Worm (Caenorhabditis elegans) whole organism, L3 larva: Measurements from ENCODE around the gene srj-10.

Source experiments
- aly-2 ChIP-seq: fragments of 150-350 bp; optimal IDR thresholded peaks from 2 replicates; lab custom pipeline; 2014; ENCODE audit warnings: missing biosample characterization, missing genetic modification characterization
- ama-1 ChIP-seq: fragments of 150-350 bp; optimal IDR thresholded peaks from 2 replicates; lab custom pipeline; 2018
- ceh-16 ChIP-seq: sonication (generic microtip); optimal IDR thresholded peaks from 2 replicates; lab custom pipeline; 2017; ENCODE audit warnings: missing biosample characterization, missing genetic modification characterization
- ceh-28 ChIP-seq: fragments of 150-350 bp; optimal IDR thresholded peaks from 2 replicates; lab custom pipeline; 2014; ENCODE audit warnings: missing biosample characterization, missing genetic modification reagents, missing genetic modification characterization
- ceh-82 ChIP-seq: fragments of 150-350 bp; optimal IDR thresholded peaks from 2 replicates; lab custom pipeline; 2014; ENCODE audit warnings: missing biosample characterization, missing genetic modification characterization
- ceh-9 ChIP-seq: sonication (generic microtip); optimal IDR thresholded peaks from 2 replicates; lab custom pipeline; 2018; ENCODE audit warnings: missing biosample characterization, missing genetic modification characterization
- egl-5 ChIP-seq: fragments of 150-350 bp; optimal IDR thresholded peaks from 2 replicates; lab custom pipeline; 2017; ENCODE audit warnings: missing biosample characterization, missing genetic modification reagents, missing genetic modification characterization, inconsistent platforms
- elt-2 ChIP-seq: sonication (generic microtip); optimal IDR thresholded peaks from 2 replicates; lab custom pipeline; 2016; ENCODE audit warnings: missing genetic modification reagents, mild to moderate bottlenecking, missing genetic modification characterization, missing compliant biosample characterization
- elt-3 ChIP-seq, 3 experiments: fragments of 150-350 bp in 1 of 3; sonication (generic microtip) in 2 of 3; optimal IDR thresholded peaks; 2 replicates in 2 of 3; 4 replicates in 1 of 3; lab custom pipeline; 2014 to 2017; ENCODE audit warnings: missing biosample characterization in 3 of 3, missing genetic modification characterization in 3 of 3
- eor-1 ChIP-seq, 2 experiments: fragments of 150-350 bp; optimal IDR thresholded peaks; 2 replicates each; lab custom pipeline; 2014 to 2018; ENCODE audit warnings: missing biosample characterization in 2 of 2, missing genetic modification characterization in 2 of 2
- fkh-10 ChIP-seq: sonication (generic microtip); optimal IDR thresholded peaks from 2 replicates; lab custom pipeline; 2017; ENCODE audit warnings: missing biosample characterization, missing genetic modification reagents, missing genetic modification characterization
- fkh-2 ChIP-seq: fragments of 150-350 bp; optimal IDR thresholded peaks from 2 replicates; lab custom pipeline; 2014; ENCODE audit warnings: missing biosample characterization, missing genetic modification reagents, missing genetic modification characterization
- hmg-11 ChIP-seq: sonication (generic microtip); optimal IDR thresholded peaks from 2 replicates; lab custom pipeline; 2016; ENCODE audit warnings: missing genetic modification characterization, missing compliant biosample characterization
- jun-1 ChIP-seq: fragments of 150-350 bp; optimal IDR thresholded peaks from 2 replicates; lab custom pipeline; 2014; ENCODE audit warnings: missing biosample characterization, missing genetic modification reagents, missing genetic modification characterization
- lin-39 ChIP-seq: fragments of 150-350 bp; optimal IDR thresholded peaks from 2 replicates; lab custom pipeline; 2018; ENCODE audit warnings: missing biosample characterization, missing genetic modification reagents, missing genetic modification characterization
- mdl-1 ChIP-seq: fragments of 150-350 bp; optimal IDR thresholded peaks from 2 replicates; lab custom pipeline; 2014; ENCODE audit warnings: missing biosample characterization, missing genetic modification characterization
- mml-1 ChIP-seq: fragments of 150-350 bp; sonication (generic microtip); optimal IDR thresholded peaks from 3 replicates; lab custom pipeline; 2014; ENCODE audit warnings: missing biosample characterization, missing genetic modification characterization
- nhr-23 ChIP-seq: fragments of 150-350 bp; optimal IDR thresholded peaks from 2 replicates; lab custom pipeline; 2014; ENCODE audit warnings: missing biosample characterization, missing genetic modification reagents, missing genetic modification characterization
- nhr-237 ChIP-seq: fragments of 150-350 bp; optimal IDR thresholded peaks from 2 replicates; lab custom pipeline; 2014; ENCODE audit warnings: missing biosample characterization, missing genetic modification characterization
- nhr-25 ChIP-seq: sonication (generic microtip); optimal IDR thresholded peaks from 2 replicates; lab custom pipeline; 2017; ENCODE audit warnings: missing biosample characterization, missing genetic modification characterization
- nhr-28 ChIP-seq: fragments of 150-350 bp; optimal IDR thresholded peaks from 2 replicates; lab custom pipeline; 2014; ENCODE audit warnings: missing biosample characterization, missing genetic modification characterization
- nhr-43 ChIP-seq: sonication (generic microtip); optimal IDR thresholded peaks from 2 replicates; lab custom pipeline; 2016; ENCODE audit warnings: mild to moderate bottlenecking, missing genetic modification characterization, missing compliant biosample characterization; ENCODE audit not compliant: poor library complexity, severe bottlenecking
- nhr-67 ChIP-seq: fragments of 150-350 bp; optimal IDR thresholded peaks from 2 replicates; lab custom pipeline; 2014; ENCODE audit warnings: missing biosample characterization, missing genetic modification characterization
- nhr-76 ChIP-seq: fragments of 150-350 bp; sonication (generic microtip); optimal IDR thresholded peaks from 5 replicates; lab custom pipeline; 2014; ENCODE audit warnings: missing biosample characterization, missing genetic modification characterization
- nhr-77 ChIP-seq: fragments of 150-350 bp; optimal IDR thresholded peaks from 2 replicates; lab custom pipeline; 2014; ENCODE audit warnings: missing biosample characterization, missing genetic modification characterization
- pha-4 ChIP-seq: fragments of 150-350 bp; optimal IDR thresholded peaks from 2 replicates; lab custom pipeline; 2014; ENCODE audit warnings: missing biosample characterization, missing genetic modification reagents, missing genetic modification characterization
- pqm-1 ChIP-seq: fragments of 150-350 bp; optimal IDR thresholded peaks from 2 replicates; lab custom pipeline; 2017; ENCODE audit warnings: missing biosample characterization, missing genetic modification characterization, inconsistent platforms
- skn-1 ChIP-seq: fragments of 150-350 bp; optimal IDR thresholded peaks from 2 replicates; lab custom pipeline; 2014; ENCODE audit warnings: missing biosample characterization, missing genetic modification characterization
- snpc-4 ChIP-seq: fragments of 150-350 bp; optimal IDR thresholded peaks from 2 replicates; lab custom pipeline; 2014; ENCODE audit warnings: missing biosample characterization, missing genetic modification characterization
- unc-39 ChIP-seq: sonication (generic microtip); optimal IDR thresholded peaks from 4 replicates; lab custom pipeline; 2017; ENCODE audit warnings: missing biosample characterization, missing genetic modification characterization
- unc-62 ChIP-seq: fragments of 150-350 bp; sonication (generic microtip); optimal IDR thresholded peaks from 4 replicates; lab custom pipeline; 2014; ENCODE audit warnings: missing biosample characterization, missing genetic modification reagents, missing genetic modification characterization
- zag-1 ChIP-seq: fragments of 150-350 bp; optimal IDR thresholded peaks from 2 replicates; lab custom pipeline; 2014; ENCODE audit warnings: missing biosample characterization, missing genetic modification characterization
- ztf-4 ChIP-seq: fragments of 150-350 bp; optimal IDR thresholded peaks from 2 replicates; lab custom pipeline; 2014; ENCODE audit warnings: missing biosample characterization, missing genetic modification characterization

Gene srj-10

DNA sequence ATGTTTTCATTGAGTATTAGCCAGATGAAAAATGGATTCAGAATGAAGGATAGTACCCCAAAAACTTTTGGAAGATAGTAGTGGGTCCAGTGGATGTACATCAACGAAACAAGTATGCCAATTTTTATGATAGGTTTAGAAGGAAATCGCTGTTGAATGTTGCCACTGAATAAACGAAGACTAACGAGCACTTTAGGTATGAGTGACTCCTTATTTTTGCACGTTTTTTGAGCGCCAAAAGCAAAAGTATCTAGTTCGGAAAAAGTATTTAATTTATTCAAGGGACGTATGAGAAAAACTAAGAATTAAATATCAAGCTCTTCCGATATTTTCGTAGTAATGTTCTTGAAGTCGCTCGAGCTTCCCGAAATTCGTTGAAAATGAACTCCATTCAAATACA is at the start of gene srj-10:
TSS of gene srj-10 (minus strand) at position 101 of the 400 bp plus-strand sequence.
- TF ChIP-seq lin-39 (tag; lab: Kevin White, UChicago) (no peak), nhr-237 (tag; lab: Kevin White, UChicago) (no peak), nhr-43 (tag; lab: Kevin White, UChicago) (no peak), fkh-2 (no peak), nhr-25 (tag; lab: Kevin White, UChicago) (no peak), egl-5 (tag; lab: Kevin White, UChicago) (no peak), pha-4 (tag; lab: Kevin White, UChicago) (no peak), nhr-23 (tag; lab: Kevin White, UChicago) (no peak), jun-1 (tag; lab: Kevin White, UChicago) (no peak), aly-2 (tag; lab: Kevin White, UChicago) (no peak), ceh-16 (tag; lab: Kevin White, UChicago) (no peak), ceh-28 (tag; lab: Kevin White, UChicago) (no peak), unc-62 (no peak)

DNA sequence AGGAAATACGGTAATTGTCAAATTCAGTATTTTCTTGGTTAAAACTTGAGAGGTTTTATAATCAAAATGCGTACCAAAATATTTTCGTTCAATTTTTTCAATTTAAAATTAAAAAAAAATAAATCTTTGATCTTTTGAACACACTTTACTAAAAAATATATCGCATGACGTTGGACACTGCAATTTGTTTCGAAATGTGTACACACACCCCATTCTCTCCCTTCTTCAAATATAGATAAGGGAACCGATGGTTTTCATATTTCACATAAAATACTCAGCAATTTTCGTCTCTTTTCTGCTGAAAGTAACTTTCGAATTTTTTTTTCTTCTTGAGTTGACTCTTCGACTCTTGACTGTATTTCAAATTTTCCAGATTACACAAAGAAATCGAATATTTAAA is 47.7 kb upstream of the srj-10 start:
- no peak for TF ChIP-seq lin-39 (tag; lab: Kevin White, UChicago)
- TF ChIP-seq pqm-1 (tag; lab: Kevin White, UChicago) = peak; percentile 1
- TF ChIP-seq pha-4 (tag; lab: Kevin White, UChicago) = peak; percentile 56

DNA sequence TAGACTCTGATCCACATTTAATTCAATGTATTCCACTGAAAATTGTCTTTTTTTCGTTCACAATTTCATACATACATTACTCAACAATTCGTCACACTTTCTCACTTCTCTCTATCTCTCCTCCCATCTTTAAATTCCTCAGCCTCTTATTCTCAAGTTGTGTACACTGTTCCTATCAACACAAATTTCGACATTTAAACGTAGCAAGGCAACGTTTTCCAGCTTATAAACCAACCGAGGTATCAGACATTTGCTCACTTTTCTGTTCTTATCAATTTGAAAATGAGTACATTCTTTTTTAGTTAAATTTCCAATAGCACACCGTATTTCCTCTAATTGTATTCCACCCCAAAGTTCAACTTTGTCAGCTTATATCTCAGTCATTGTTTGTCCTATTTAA is 47.2 kb upstream of the srj-10 start, which contains the start of gene skr-3:
TSS of gene skr-3 (plus strand) at position 163 of the 400 bp plus-strand sequence.
- TF ChIP-seq ceh-9 (tag; lab: Kevin White, UChicago) (no peak), elt-2 (tag; lab: Kevin White, UChicago) (peak; percentile 67), ama-1 (lab: Kevin White, UChicago) (no peak), pha-4 (tag; lab: Kevin White, UChicago) (peak; percentile 57)

DNA sequence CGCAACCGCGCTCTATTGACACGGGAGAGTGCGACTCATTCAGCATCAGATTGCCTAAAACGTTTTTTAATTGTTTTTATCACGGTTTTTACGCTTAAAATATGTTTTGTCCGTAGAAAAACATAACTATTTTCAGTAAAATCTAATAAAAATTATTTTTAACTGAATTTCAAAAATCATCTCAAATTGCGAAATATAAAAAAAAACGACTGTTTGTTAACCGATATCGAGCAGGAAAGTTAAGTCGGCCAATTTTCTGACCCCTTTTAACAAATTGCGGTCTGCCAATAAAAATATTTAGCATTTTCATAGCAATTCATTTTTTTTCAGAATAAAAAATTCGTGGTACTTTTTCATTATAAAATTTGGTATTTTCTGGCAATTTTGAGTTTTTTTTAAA is 46.7 kb upstream of the srj-10 start:
- no peak for TF ChIP-seq ceh-82 (tag; lab: Kevin White, UChicago)
- TF ChIP-seq nhr-77 = no peak
- TF ChIP-seq eor-1 (tag; optimal IDR thresholded peaks at IDR 0.05; lab: Kevin White, UChicago) = no peak
- TF ChIP-seq, all 47 proteins: peak for 0

DNA sequence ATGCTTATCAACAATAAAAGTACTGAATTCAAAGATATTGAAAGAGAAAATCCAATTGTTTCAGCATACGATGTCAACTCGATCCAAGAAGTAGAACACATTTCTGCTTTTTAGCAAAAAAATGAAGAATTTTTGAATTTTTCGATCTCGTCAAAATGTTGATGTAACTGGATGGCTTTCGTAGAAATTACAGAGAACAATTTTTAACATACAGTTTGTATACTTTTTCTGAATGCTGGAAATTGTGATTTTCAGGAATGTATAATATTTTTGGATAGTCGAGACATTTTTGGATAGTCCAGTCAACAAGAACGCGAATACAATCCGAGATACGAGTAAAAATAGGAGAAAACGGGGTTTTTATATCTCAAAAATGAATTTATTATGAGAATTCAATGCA is 44.8 kb upstream of the srj-10 start, which contains the start of gene str-103:
TSS of gene str-103 (minus strand) at position 101 of the 400 bp plus-strand sequence.
- TF ChIP-seq fkh-2 (no peak), nhr-77 (no peak), zag-1 (tag; lab: Kevin White, UChicago) (no peak), elt-3 (tag; optimal IDR thresholded peaks at IDR 0.05; lab: Kevin White, UChicago) (no peak), mdl-1 (tag; lab: Kevin White, UChicago) (no peak)

DNA sequence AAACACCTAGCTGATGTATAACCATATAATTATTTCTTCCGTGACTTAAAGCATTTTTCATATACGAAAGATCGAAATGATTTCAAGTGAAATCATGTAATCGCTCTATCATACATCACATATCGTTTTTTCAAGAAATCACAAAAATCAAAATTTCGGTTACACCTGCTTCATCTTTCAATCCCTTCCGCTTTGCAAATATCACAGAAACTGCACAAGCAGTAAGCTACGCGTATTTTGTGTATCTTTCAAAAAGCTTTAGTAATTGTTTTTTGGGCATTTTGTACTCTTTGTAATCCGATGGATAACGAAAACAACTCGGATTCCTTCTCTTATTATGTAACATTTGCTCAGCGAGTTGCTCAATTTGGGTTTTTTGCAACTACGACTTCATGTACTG is 41.6 kb upstream of the srj-10 start, which contains the start of gene str-25:
TSS of gene str-25 (plus strand) at position 301 of the 400 bp plus-strand sequence.
- TF ChIP-seq unc-39 (tag; lab: Kevin White, UChicago) (no peak), mml-1 (tag; lab: Kevin White, UChicago) (no peak), mdl-1 (tag; lab: Kevin White, UChicago) (no peak), egl-5 (tag; lab: Kevin White, UChicago) (no peak), ztf-4 (tag; lab: Kevin White, UChicago) (no peak), lin-39 (tag; lab: Kevin White, UChicago) (no peak), hmg-11 (tag; lab: Kevin White, UChicago) (no peak), nhr-237 (tag; lab: Kevin White, UChicago) (no peak), fkh-10 (GFP tag; lab: Kevin White, UChicago) (no peak), ceh-82 (tag; lab: Kevin White, UChicago) (no peak), nhr-67 (tag; lab: Kevin White, UChicago) (no peak), ama-1 (lab: Kevin White, UChicago) (no peak)

DNA sequence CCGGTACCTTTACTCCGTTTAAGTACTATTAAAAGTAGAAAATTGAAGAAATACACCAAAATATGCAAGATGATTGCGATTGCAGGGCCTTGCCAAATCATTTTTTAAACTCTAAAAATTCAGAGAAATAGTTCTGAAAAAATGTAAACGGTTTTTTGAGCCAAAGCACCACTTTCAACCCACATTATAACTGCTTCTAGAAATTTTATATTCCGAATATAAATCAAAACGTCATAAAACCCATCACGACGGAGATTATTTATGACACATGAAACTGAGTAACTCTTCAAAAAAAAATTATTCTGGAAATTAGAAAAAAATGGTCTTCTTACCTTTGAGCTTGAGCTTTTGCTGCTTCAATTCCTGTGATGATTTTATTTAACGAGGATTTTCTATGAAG is 40.5 kb upstream of the srj-10 start, which contains the start of gene srxa-16:
TSS of gene srxa-16 (minus strand) at position 101 of the 400 bp plus-strand sequence.
- TF ChIP-seq snpc-4 (tag; lab: Kevin White, UChicago) (no peak), ceh-28 (tag; lab: Kevin White, UChicago) (no peak), nhr-28 (tag; lab: Kevin White, UChicago) (no peak), zag-1 (tag; lab: Kevin White, UChicago) (no peak), skn-1 (tag; lab: Kevin White, UChicago) (no peak), mml-1 (tag; lab: Kevin White, UChicago) (no peak), nhr-77 (no peak), elt-2 (tag; lab: Kevin White, UChicago) (no peak), nhr-76 (tag; lab: Kevin White, UChicago) (no peak)
